6 worm cellular contexts compared by ENCODE assay signal in genomic region chrIII:5882284-5882683, ce11.
TF ChIP-seq lines count a peak whose summit lies in the region.

No protein-coding gene starts in this region.

TF ChIP-seq in whole organism, L1 larva, 84 proteins besides CTCF, POLR2A, EP300 and RAD21:
- TF ChIP-seq ama-1 (optimal IDR thresholded peaks at IDR 0.05; lab: Kevin White, UChicago) (peak; percentile 41), hlh-17 (GFP tag; optimal IDR thresholded peaks at IDR 0.05; lab: Kevin White, UChicago; ENCODE audit: borderline replicate concordance) (no peak)

TF ChIP-seq in whole organism, L3 larva, 47 proteins besides CTCF, POLR2A, EP300 and RAD21:
- no peak for TF ChIP-seq lin-15B (tag; optimal IDR thresholded peaks at IDR 0.05; lab: Kevin White, UChicago)
- TF ChIP-seq ama-1 (optimal IDR thresholded peaks at IDR 0.05; lab: Kevin White, UChicago): peak; percentile 17

TF ChIP-seq in whole organism, L4 larva, 104 proteins besides CTCF, POLR2A, EP300 and RAD21:
- TF ChIP-seq lin-38 (GFP tag; IDR thresholded peaks at IDR 0.05; lab: Robert Waterston, UW) (peak; percentile 33), Y75B8A.6 (GFP tag; IDR thresholded peaks at IDR 0.05; lab: Robert Waterston, UW) (no peak), T26A8.4 (GFP tag; IDR thresholded peaks at IDR 0.05; lab: Robert Waterston, UW) (0 out of 2 replicates have a peak, but pooled peaks have one; percentile 16)

TF ChIP-seq in whole organism, early embryonic, 17 proteins besides CTCF, POLR2A, EP300 and RAD21:
- TF ChIP-seq ama-1 (optimal IDR thresholded peaks at IDR 0.05; lab: Kevin White, UChicago): peak; percentile 14
- TF ChIP-seq flt-1 (GFP tag; IDR thresholded peaks at IDR 0.05; lab: Robert Waterston, UW): no peak

TF ChIP-seq in whole organism, late embryonic, 69 proteins besides CTCF, POLR2A, EP300 and RAD21:
- TF ChIP-seq pax-1 (tag; optimal IDR thresholded peaks at IDR 0.05; lab: Kevin White, UChicago): no peak
- peak; percentile 0 for TF ChIP-seq ama-1 (optimal IDR thresholded peaks at IDR 0.05; lab: Kevin White, UChicago)

TF ChIP-seq in whole organism, young adult, 124 proteins besides CTCF, POLR2A, EP300 and RAD21:
- TF ChIP-seq egl-44 (GFP tag; IDR thresholded peaks at IDR 0.05; lab: Robert Waterston, UW): no peak
- TF ChIP-seq ekl-4 (GFP tag; IDR thresholded peaks at IDR 0.05; lab: Robert Waterston, UW): 0 out of 2 replicates have a peak, but pooled peaks have one; percentile 28
- TF ChIP-seq T26A5.8 (tag; optimal IDR thresholded peaks at IDR 0.05; lab: Kevin White, UChicago): no peak
- TF ChIP-seq dox-1 (GFP tag; IDR thresholded peaks at IDR 0.05; lab: Robert Waterston, UW): no peak
- no peak for TF ChIP-seq mel-28 (tag; optimal IDR thresholded peaks at IDR 0.05; lab: Kevin White, UChicago; ENCODE audit: borderline replicate concordance)
- TF ChIP-seq sptf-2 (GFP tag; optimal IDR thresholded peaks at IDR 0.05; lab: Kevin White, UChicago): no peak
- TF ChIP-seq F52B5.7 (tag; optimal IDR thresholded peaks at IDR 0.05; lab: Kevin White, UChicago): peak; percentile 14
- 0 out of 2 replicates have a peak, but pooled peaks have one; percentile 55 for TF ChIP-seq madf-3 (GFP tag; IDR thresholded peaks at IDR 0.05; lab: Robert Waterston, UW)
- peak; percentile 57; the same call in 1 of the 2 replicates for TF ChIP-seq madf-6 (GFP tag; IDR thresholded peaks at IDR 0.05; lab: Robert Waterston, UW)
- no peak for TF ChIP-seq Y95B8A.8 (GFP tag; IDR thresholded peaks at IDR 0.05; lab: Robert Waterston, UW)
- TF ChIP-seq him-1 (tag; optimal IDR thresholded peaks at IDR 0.05; lab: Kevin White, UChicago): peak; percentile 25
- no peak for TF ChIP-seq Y79H2A.3 (GFP tag; conservative IDR thresholded peaks at IDR 0.05; lab: Robert Waterston, UW)
- no peak for TF ChIP-seq lin-35 (GFP tag; optimal IDR thresholded peaks at IDR 0.05; lab: Kevin White, UChicago)
- peak; percentile 39 for TF ChIP-seq athp-1 (tag; optimal IDR thresholded peaks at IDR 0.05; lab: Kevin White, UChicago)
- TF ChIP-seq cebp-1 (GFP tag; IDR thresholded peaks at IDR 0.05; lab: Robert Waterston, UW): no peak
- no peak for TF ChIP-seq cebp-1 (tag; optimal IDR thresholded peaks at IDR 0.05; lab: Kevin White, UChicago)
- TF ChIP-seq hrde-1 (tag; optimal IDR thresholded peaks at IDR 0.05; lab: Kevin White, UChicago; ENCODE audit: borderline replicate concordance): peak; percentile 30
- 0 out of 2 replicates have a peak, but pooled peaks have one; percentile 34 for TF ChIP-seq pbrm-1 (GFP tag; IDR thresholded peaks at IDR 0.05; lab: Robert Waterston, UW)
- TF ChIP-seq hsf-1 (GFP tag; IDR thresholded peaks at IDR 0.05; lab: Robert Waterston, UW): 0 out of 2 replicates have a peak, but pooled peaks have one; percentile 50
- TF ChIP-seq lin-54 (GFP tag; optimal IDR thresholded peaks at IDR 0.05; lab: Kevin White, UChicago): no peak
- no peak for TF ChIP-seq aptf-3 (GFP tag; IDR thresholded peaks at IDR 0.05; lab: Robert Waterston, UW)
- no peak for TF ChIP-seq atf-7 (tag; optimal IDR thresholded peaks at IDR 0.05; lab: Kevin White, UChicago)
- no peak for TF ChIP-seq B0019.2 (GFP tag; conservative IDR thresholded peaks at IDR 0.05; lab: Robert Waterston, UW)
- no peak for TF ChIP-seq F10E7.11 (tag; optimal IDR thresholded peaks at IDR 0.05; lab: Kevin White, UChicago)
